Worm (Caenorhabditis elegans): ENCODE measurements around the gene T26C12.1.

Gene T26C12.1

ce11 chrIV:3211929-3212328 is 46.8 kb upstream of the T26C12.1 start (continued):
- peak; percentile 91 for TF ChIP-seq D2030.7 (GFP tag; IDR thresholded peaks at IDR 0.05)
- TF ChIP-seq B0019.2 (GFP tag; conservative IDR thresholded peaks at IDR 0.05), result peak; percentile 76; the same call in 1 of the 2 replicates
- TF ChIP-seq athp-1 (tag; optimal IDR thresholded peaks at IDR 0.05), result no peak
- peak; percentile 98 for TF ChIP-seq efl-1 (GFP tag; optimal IDR thresholded peaks at IDR 0.05)
- TF ChIP-seq Y95B8A.8 (GFP tag; IDR thresholded peaks at IDR 0.05), result peak; percentile 86
- no peak for TF ChIP-seq cebp-2 (GFP tag; IDR thresholded peaks at IDR 0.05)
- no peak; the same call in 1 of the 2 replicates for TF ChIP-seq lir-1 (GFP tag; conservative IDR thresholded peaks at IDR 0.05)
- TF ChIP-seq snpc-1.1 (tag; optimal IDR thresholded peaks at IDR 0.05; ENCODE audit: insufficient read depth), result no peak
- peak; percentile 64 for TF ChIP-seq mcd-1 (GFP tag; IDR thresholded peaks at IDR 0.05)
- TF ChIP-seq Y53G8AR.9 (GFP tag; conservative IDR thresholded peaks at IDR 0.05), result peak; percentile 57; the same call in 1 of the 2 replicates
- no peak for TF ChIP-seq F22D6.2 (tag; optimal IDR thresholded peaks at IDR 0.05)
- TF ChIP-seq cebp-1 (GFP tag; IDR thresholded peaks at IDR 0.05), result no peak
- TF ChIP-seq cebp-1 (tag; optimal IDR thresholded peaks at IDR 0.05), result no peak
- peak; percentile 87 for TF ChIP-seq snpc-3.4 (tag; optimal IDR thresholded peaks at IDR 0.05)
- TF ChIP-seq T07F8.4 (tag; optimal IDR thresholded peaks at IDR 0.05), result no peak
- TF ChIP-seq rcor-1 (GFP tag; IDR thresholded peaks at IDR 0.05), result peak; percentile 54
- TF ChIP-seq tbp1 (GFP tag; optimal IDR thresholded peaks at IDR 0.05), result peak; percentile 18
- TF ChIP-seq K12H6.12 (tag; optimal IDR thresholded peaks at IDR 0.05), result no peak
- TF ChIP-seq F55B11.4 (tag; optimal IDR thresholded peaks at IDR 0.05; ENCODE audit: borderline replicate concordance, insufficient read depth), result no peak
- no peak for TF ChIP-seq mxl-1 (tag; optimal IDR thresholded peaks at IDR 0.05)
- peak; percentile 65 for TF ChIP-seq zfh-2 (GFP tag; conservative IDR thresholded peaks at IDR 0.05)
- TF ChIP-seq K11D2.4 (GFP tag; IDR thresholded peaks at IDR 0.05), result no peak
- peak; percentile 88 for TF ChIP-seq madf-3 (GFP tag; IDR thresholded peaks at IDR 0.05)
- no peak for TF ChIP-seq snpc-1.3 (tag; optimal IDR thresholded peaks at IDR 0.05; ENCODE audit: insufficient read depth)
- no peak for TF ChIP-seq somi-1 (GFP tag; optimal IDR thresholded peaks at IDR 0.05)
- TF ChIP-seq ztf-28 (GFP tag; IDR thresholded peaks at IDR 0.05), result no peak
- TF ChIP-seq Y67H2A.10 (GFP tag; conservative IDR thresholded peaks at IDR 0.05), result 0 out of 2 replicates have a peak, but pooled peaks have one; percentile 22
- peak; percentile 85 for TF ChIP-seq F33H1.4 (GFP tag; IDR thresholded peaks at IDR 0.05)
- peak; percentile 99 for TF ChIP-seq madf-8 (GFP tag; conservative IDR thresholded peaks at IDR 0.05)
- TF ChIP-seq F49E8.2 (tag; optimal IDR thresholded peaks at IDR 0.05; ENCODE audit: insufficient read depth), result peak; percentile 49
- peak; percentile 92 for TF ChIP-seq ceh-91 (GFP tag; IDR thresholded peaks at IDR 0.05)
- peak; percentile 64; the same call in 1 of the 2 replicates for TF ChIP-seq B0336.3 (GFP tag; IDR thresholded peaks at IDR 0.05)
- no peak for TF ChIP-seq tbx-9 (tag; optimal IDR thresholded peaks at IDR 0.05; ENCODE audit: borderline replicate concordance)
- no peak for TF ChIP-seq B0035.1 (tag; optimal IDR thresholded peaks at IDR 0.05)
- no peak for TF ChIP-seq T26A5.8 (tag; optimal IDR thresholded peaks at IDR 0.05)
- TF ChIP-seq dox-1 (GFP tag; IDR thresholded peaks at IDR 0.05), result peak; percentile 78
- no peak for TF ChIP-seq attf-3 (GFP tag; conservative IDR thresholded peaks at IDR 0.05)
- TF ChIP-seq ceh-100 (GFP tag; IDR thresholded peaks at IDR 0.05), result peak; percentile 42; the same call in 1 of the 2 replicates
- TF ChIP-seq atf-7 (tag; optimal IDR thresholded peaks at IDR 0.05), result no peak

ce11 chrIV:3213426-3213825 is 45.3 kb upstream of the T26C12.1 start, which contains the start of gene slmp-1:
TSS of gene slmp-1 (plus strand) at chrIV:3213760.
- TF ChIP-seq hlh-12 (tag; optimal IDR thresholded peaks at IDR 0.05) (no peak), ceh-27 (GFP tag; optimal IDR thresholded peaks at IDR 0.05) (peak; percentile 10), ztf-28 (GFP tag; IDR thresholded peaks at IDR 0.05) (no peak), lin-54 (GFP tag; optimal IDR thresholded peaks at IDR 0.05) (peak; percentile 57), die-1 (tag; optimal IDR thresholded peaks at IDR 0.05) (no peak), dox-1 (GFP tag; IDR thresholded peaks at IDR 0.05) (peak; percentile 35; the same call in 1 of the 2 replicates), ztf-18 (tag; optimal IDR thresholded peaks at IDR 0.05) (no peak), nfya-2 (GFP tag; IDR thresholded peaks at IDR 0.05) (no peak), nhr-80 (tag; optimal IDR thresholded peaks at IDR 0.05) (peak; percentile 44), snpc-4 (GFP tag; optimal IDR thresholded peaks at IDR 0.05) (no peak), snpc-4 (tag; optimal IDR thresholded peaks at IDR 0.05) (peak in 1 of 4 experiments; percentile 30), dpl-1 (GFP tag; optimal IDR thresholded peaks at IDR 0.05) (peak; percentile 24), mcd-1 (GFP tag; IDR thresholded peaks at IDR 0.05) (peak; percentile 90), him-1 (tag; optimal IDR thresholded peaks at IDR 0.05) (no peak)
